Worm (Caenorhabditis elegans) whole organism, L4 larva: Measurements from ENCODE around the gene C08E8.1.

ENCODE experiments used
- ZK546.5 ChIP-seq, 2 experiments: sonication (generic microtip); optimal IDR thresholded peaks; 2 replicates each; lab custom pipeline; 2017; ENCODE audit warnings: missing biosample characterization in 2 of 2, missing genetic modification characterization in 2 of 2
- lin-15B ChIP-seq: fragments of 150-350 bp; sonication (generic microtip); optimal IDR thresholded peaks from 3 replicates; lab custom pipeline; 2014; ENCODE audit warnings: missing biosample characterization, missing genetic modification characterization
- nhr-11 ChIP-seq: fragments of 150-350 bp; optimal IDR thresholded peaks from 2 replicates; lab custom pipeline; 2014; ENCODE audit warnings: missing biosample characterization, missing genetic modification characterization
- nhr-237 ChIP-seq: sonication (generic microtip); optimal IDR thresholded peaks from 2 replicates; lab custom pipeline; 2017; ENCODE audit warnings: missing biosample characterization, missing genetic modification characterization
- nhr-28 ChIP-seq: fragments of 150-350 bp; optimal IDR thresholded peaks from 2 replicates; lab custom pipeline; 2014; ENCODE audit warnings: missing biosample characterization, missing genetic modification characterization
- pha-4 ChIP-seq, 2 experiments: fragments of 150-350 bp in 1 of 2; fragments of 200-800 bp in 1 of 2; sonication (Bioruptor generic) in 1 of 2; IDR thresholded peaks in 1 of 2; optimal IDR thresholded peaks in 1 of 2; 2 replicates each; pipeline versions ENCODE4 v1.3.6 to Lab custom; 2014 to 2022; ENCODE audit warnings: missing genetic modification characterization in 2 of 2, missing genetic modification reagents in 2 of 2, missing biosample characterization in 1 of 2, missing compliant biosample characterization in 1 of 2
- pqm-1 ChIP-seq: sonication (generic microtip); optimal IDR thresholded peaks from 2 replicates; lab custom pipeline; 2017; ENCODE audit warnings: missing biosample characterization, missing genetic modification characterization
- unc-39 ChIP-seq: sonication (generic microtip); optimal IDR thresholded peaks from 2 replicates; lab custom pipeline; 2017; ENCODE audit warnings: missing biosample characterization, missing genetic modification characterization

DNA sequence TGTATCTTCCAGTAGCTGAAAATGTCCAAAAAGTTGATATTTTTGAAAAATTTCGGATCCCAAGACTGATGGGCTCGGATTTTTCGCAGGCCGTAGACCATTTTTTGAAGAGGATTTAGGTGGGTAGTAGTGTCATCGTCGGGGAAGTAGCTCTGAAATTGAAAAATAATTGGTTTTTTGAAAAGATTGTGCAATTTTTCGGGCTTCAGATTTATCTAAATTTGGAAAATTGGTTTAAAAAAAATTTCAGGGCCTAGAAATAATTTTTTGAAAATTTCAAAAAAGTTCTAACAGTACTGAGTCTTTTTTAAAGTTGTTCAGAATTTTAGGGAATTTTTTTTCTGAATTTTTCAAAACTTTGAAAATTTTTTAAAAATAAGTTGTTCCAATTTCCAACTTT is 20.3 kb upstream of the C08E8.1 start, which contains the start of gene nhr-288:
- TF ChIP-seq ZK546.5 (tag; optimal IDR thresholded peaks at IDR 0.05; lab: Kevin White, UChicago) (no peak), lin-15B (tag; lab: Kevin White, UChicago) (no peak), nhr-28 (no peak), pha-4 (GFP tag; IDR thresholded peaks at IDR 0.05; lab: Robert Waterston, UW) (no peak), pha-4 (tag; optimal IDR thresholded peaks at IDR 0.05; lab: Kevin White, UChicago) (no peak), pqm-1 (tag; lab: Kevin White, UChicago) (no peak), unc-39 (no peak), nhr-11 (tag; lab: Kevin White, UChicago) (no peak), nhr-237 (tag; lab: Kevin White, UChicago) (no peak)
